Worm (Caenorhabditis elegans) whole organism, late embryonic: ENCODE data around the gene C18D4.6.

Source experiments
- T23F11.4 ChIP-seq: fragments of 200-800 bp; sonication (Bioruptor generic); optimal IDR thresholded peaks from 2 replicates; lab custom pipeline; 2018; ENCODE audit warnings: mild to moderate bottlenecking, missing genetic modification characterization, missing compliant biosample characterization
- ama-1 ChIP-seq: fragments of 150-350 bp; optimal IDR thresholded peaks from 2 replicates; lab custom pipeline; 2014
- ceh-45 ChIP-seq: fragments of 200-800 bp; sonication (Bioruptor generic); IDR thresholded peaks from 2 replicates; pipeline ENCODE4 v1.3.6; 2022; ENCODE audit warnings: missing genetic modification reagents, missing genetic modification characterization, missing compliant biosample characterization
- ceh-48 ChIP-seq: sonication (generic microtip); optimal IDR thresholded peaks from 2 replicates; lab custom pipeline; 2016; ENCODE audit warnings: missing genetic modification characterization, inconsistent platforms, missing compliant biosample characterization
- fkh-10 ChIP-seq: fragments of 150-350 bp; optimal IDR thresholded peaks from 2 replicates; lab custom pipeline; 2014; ENCODE audit warnings: missing biosample characterization, missing genetic modification reagents, missing genetic modification characterization
- fkh-6 ChIP-seq: sonication (generic microtip); optimal IDR thresholded peaks from 2 replicates; lab custom pipeline; 2016; ENCODE audit warnings: missing genetic modification characterization, missing compliant biosample characterization
- pha-2 ChIP-seq: sonication (generic microtip); optimal IDR thresholded peaks from 2 replicates; lab custom pipeline; 2017; ENCODE audit warnings: mild to moderate bottlenecking, missing genetic modification characterization, missing compliant biosample characterization
- rnt-1 ChIP-seq: sonication (generic microtip); optimal IDR thresholded peaks from 2 replicates; lab custom pipeline; 2016; ENCODE audit warnings: missing genetic modification characterization, missing compliant biosample characterization
- unc-3 ChIP-seq, 2 experiments: fragments of 200-800 bp in 1 of 2; sonication (Bioruptor generic) in 1 of 2; sonication (generic microtip) in 1 of 2; conservative IDR thresholded peaks in 1 of 2; optimal IDR thresholded peaks in 1 of 2; 2 replicates each; pipeline versions ENCODE4 v1.3.6 to Lab custom; 2016 to 2022; ENCODE audit warnings: missing compliant biosample characterization in 2 of 2, missing genetic modification characterization in 2 of 2, missing genetic modification reagents in 1 of 2

DNA sequence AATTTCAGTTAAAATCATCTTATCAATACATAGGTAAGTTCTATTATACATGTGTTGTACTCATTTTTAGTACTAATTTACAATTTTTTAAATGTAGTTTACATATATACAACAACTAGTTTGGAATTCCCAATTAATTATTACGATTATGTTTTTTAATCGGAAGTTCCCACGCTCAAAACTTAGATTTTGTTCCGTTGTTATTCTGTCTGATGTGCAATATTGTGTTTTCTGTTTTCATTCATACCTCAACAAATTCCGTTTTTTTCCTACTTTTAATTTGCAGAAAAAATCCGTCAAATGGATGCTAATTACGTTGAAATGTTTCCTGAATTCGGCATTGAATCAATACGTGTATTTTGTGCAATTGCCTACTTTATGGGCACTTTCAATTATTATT is 31.9 kb downstream of the C18D4.6 start, which contains the start of gene srw-31:
- TF ChIP-seq unc-3 (GFP tag; conservative IDR thresholded peaks at IDR 0.05; lab: Robert Waterston, UW), result no peak
- TF ChIP-seq unc-3 (tag; optimal IDR thresholded peaks at IDR 0.05; lab: Kevin White, UChicago), result no peak
- no peak for TF ChIP-seq ama-1 (lab: Kevin White, UChicago)
- no peak for TF ChIP-seq fkh-6 (tag; lab: Kevin White, UChicago)
- no peak for TF ChIP-seq fkh-10 (GFP tag; lab: Kevin White, UChicago)
- TF ChIP-seq T23F11.4, result no peak
- TF ChIP-seq pha-2 (tag; lab: Kevin White, UChicago), result no peak
- TF ChIP-seq rnt-1 (tag; lab: Kevin White, UChicago), result no peak
- TF ChIP-seq ceh-45 (GFP tag; lab: Robert Waterston, UW), result no peak
- TF ChIP-seq ceh-48, result no peak
